Fruit fly (Drosophila melanogaster) whole organism, embryonic: Measurements from ENCODE around the gene CG42828.

Experiments used
- Adf1 ChIP-seq: fragments of 200-800 bp; sonication (Bioruptor generic); IDR thresholded peaks from 2 replicates; pipeline ENCODE4 v1.3.6; 2022; ENCODE audit warnings: missing biosample characterization, missing genetic modification characterization
- CG1024 ChIP-seq: fragments of 200-800 bp; sonication (Bioruptor generic); IDR thresholded peaks from 2 replicates; pipeline ENCODE4 v1.3.6; 2022; ENCODE audit warnings: missing biosample characterization, missing genetic modification characterization
- CG10321 ChIP-seq: fragments of 200-800 bp; sonication (Bioruptor generic); IDR thresholded peaks from 2 replicates; pipeline ENCODE4 v1.3.6; 2022; ENCODE audit warnings: missing biosample characterization, missing genetic modification characterization
- CG10462 ChIP-seq: fragments of 200-800 bp; sonication (Bioruptor generic); optimal IDR thresholded peaks from 2 replicates; lab custom pipeline; 2016; ENCODE audit warnings: missing biosample characterization, missing genetic modification characterization
- CG10565 ChIP-seq: fragments of 200-800 bp; sonication (Bioruptor generic); optimal IDR thresholded peaks from 3 replicates; lab custom pipeline; 2016; ENCODE audit warnings: missing biosample characterization, mild to moderate bottlenecking, missing genetic modification characterization
- CG12769 ChIP-seq: fragments of 200-800 bp; sonication (Bioruptor generic); optimal IDR thresholded peaks from 2 replicates; lab custom pipeline; 2019; ENCODE audit warnings: missing biosample characterization, mild to moderate bottlenecking, missing genetic modification characterization, moderate library complexity
- CG13775 ChIP-seq: fragments of 200-800 bp; sonication (Bioruptor generic); optimal IDR thresholded peaks from 3 replicates; lab custom pipeline; 2017; ENCODE audit warnings: missing biosample characterization, mild to moderate bottlenecking, missing genetic modification characterization
- CG14050 ChIP-seq: fragments of 200-800 bp; sonication (Bioruptor generic); IDR thresholded peaks from 3 replicates; pipeline ENCODE4 v1.3.6; 2022; ENCODE audit warnings: missing biosample characterization, missing genetic modification characterization
- CG15011 ChIP-seq: fragments of 200-800 bp; sonication (Bioruptor generic); optimal IDR thresholded peaks from 3 replicates; lab custom pipeline; 2018; ENCODE audit warnings: missing biosample characterization, mild to moderate bottlenecking, missing genetic modification characterization
- CG15479 ChIP-seq: fragments of 200-800 bp; sonication (Bioruptor generic); optimal IDR thresholded peaks from 3 replicates; lab custom pipeline; 2019; ENCODE audit warnings: missing biosample characterization, mild to moderate bottlenecking, missing genetic modification characterization, moderate library complexity
- CG1647 ChIP-seq: fragments of 200-800 bp; sonication (Bioruptor generic); optimal IDR thresholded peaks from 3 replicates; lab custom pipeline; 2016; ENCODE audit warnings: missing biosample characterization, missing genetic modification characterization
- CG17359 ChIP-seq: fragments of 200-800 bp; sonication (Bioruptor generic); optimal IDR thresholded peaks from 3 replicates; lab custom pipeline; 2018; ENCODE audit warnings: missing biosample characterization, mild to moderate bottlenecking, missing genetic modification characterization, moderate library complexity
- CG18011 ChIP-seq: fragments of 200-800 bp; sonication (Bioruptor generic); optimal IDR thresholded peaks from 2 replicates; lab custom pipeline; 2017; ENCODE audit warnings: missing biosample characterization, missing genetic modification characterization, mild to moderate bottlenecking, moderate library complexity, missing genotype
- CG30020 ChIP-seq: fragments of 200-800 bp; optimal IDR thresholded peaks from 2 replicates; lab custom pipeline; 2019; ENCODE audit warnings: missing biosample characterization, mild to moderate bottlenecking, missing genetic modification characterization, moderate library complexity
- CG3281 ChIP-seq: fragments of 200-800 bp; sonication (Bioruptor generic); optimal IDR thresholded peaks from 3 replicates; lab custom pipeline; 2017; ENCODE audit warnings: missing biosample characterization, mild to moderate bottlenecking, missing genetic modification characterization
- CG34422 ChIP-seq: fragments of 200-800 bp; sonication (Bioruptor generic); IDR thresholded peaks from 3 replicates; pipeline ENCODE4 v1.3.6; 2022; ENCODE audit warnings: missing biosample characterization, missing genetic modification characterization
- CG3838 ChIP-seq: fragments of 200-800 bp; sonication (Bioruptor generic); optimal IDR thresholded peaks from 3 replicates; lab custom pipeline; 2016; ENCODE audit warnings: missing biosample characterization, missing genetic modification characterization
- CG42726 ChIP-seq: fragments of 200-800 bp; sonication (Bioruptor generic); IDR thresholded peaks from 2 replicates; pipeline ENCODE4 v1.3.6; 2022; ENCODE audit warnings: missing biosample characterization, missing genetic modification characterization; ENCODE audit not compliant: partially characterized antibody
- CG4854 ChIP-seq: fragments of 200-800 bp; sonication (Bioruptor generic); optimal IDR thresholded peaks from 2 replicates; lab custom pipeline; 2016; ENCODE audit warnings: missing biosample characterization, missing genetic modification characterization, inconsistent platforms
- CG5953 ChIP-seq: fragments of 200-800 bp; sonication (Bioruptor generic); IDR thresholded peaks from 2 replicates; pipeline ENCODE4 v1.3.6; 2022; ENCODE audit warnings: missing biosample characterization, missing genetic modification characterization
- CG6854 ChIP-seq: fragments of 200-800 bp; sonication (Bioruptor generic); optimal IDR thresholded peaks from 3 replicates; lab custom pipeline; 2017; ENCODE audit warnings: missing biosample characterization, mild to moderate bottlenecking, missing genetic modification characterization
- CG7372 ChIP-seq: fragments of 200-800 bp; sonication (Bioruptor generic); IDR thresholded peaks from 2 replicates; pipeline ENCODE4 v1.3.6; 2022; ENCODE audit warnings: missing biosample characterization, missing genetic modification characterization
- CG8478 ChIP-seq: fragments of >200 bp; optimal IDR thresholded peaks from 2 replicates; lab custom pipeline; 2018
- CG8765 ChIP-seq: fragments of 200-800 bp; sonication (Bioruptor generic); IDR thresholded peaks from 2 replicates; pipeline ENCODE4 v1.3.6; 2022; ENCODE audit warnings: missing biosample characterization, missing genetic modification characterization
- CG9797 ChIP-seq: fragments of 200-800 bp; sonication (Bioruptor generic); optimal IDR thresholded peaks from 3 replicates; lab custom pipeline; 2018; ENCODE audit warnings: missing biosample characterization, mild to moderate bottlenecking, missing genetic modification characterization
- D19A ChIP-seq: fragments of 200-800 bp; optimal IDR thresholded peaks from 3 replicates; lab custom pipeline; 2019; ENCODE audit warnings: missing biosample characterization, mild to moderate bottlenecking, missing genetic modification characterization, moderate library complexity
- Dip3 ChIP-seq: fragments of 200-800 bp; sonication (Bioruptor generic); optimal IDR thresholded peaks from 3 replicates; lab custom pipeline; 2016; ENCODE audit warnings: missing biosample characterization, missing genetic modification characterization
- Fer3 ChIP-seq: fragments of 200-800 bp; sonication (Bioruptor generic); optimal IDR thresholded peaks from 2 replicates; lab custom pipeline; 2018; ENCODE audit warnings: missing biosample characterization, mild to moderate bottlenecking, missing genetic modification characterization, moderate library complexity
- Lhr ChIP-seq: fragments of 200-800 bp; sonication (Bioruptor generic); optimal IDR thresholded peaks from 3 replicates; lab custom pipeline; 2017; ENCODE audit warnings: mild to moderate bottlenecking, missing biosample characterization, missing genetic modification reagents, missing genetic modification characterization
- MESR4 ChIP-seq: fragments of 200-800 bp; sonication (Bioruptor generic); optimal IDR thresholded peaks from 2 replicates; lab custom pipeline; 2018; ENCODE audit warnings: missing biosample characterization, mild to moderate bottlenecking, missing genetic modification characterization, moderate library complexity
- Nf-YC ChIP-seq: fragments of 200-800 bp; optimal IDR thresholded peaks from 3 replicates; lab custom pipeline; 2019; ENCODE audit warnings: missing biosample characterization, mild to moderate bottlenecking, missing genetic modification characterization, moderate library complexity
- Scr ChIP-seq: fragments of 200-800 bp; sonication (Bioruptor generic); IDR thresholded peaks from 2 replicates; pipeline ENCODE4 v1.3.6; 2022; ENCODE audit warnings: missing biosample characterization, missing genetic modification characterization; ENCODE audit not compliant: partially characterized antibody
- Xrp1 ChIP-seq: fragments of 200-800 bp; sonication (Bioruptor generic); IDR thresholded peaks from 2 replicates; pipeline ENCODE4 v1.3.6; 2022; ENCODE audit warnings: missing biosample characterization, missing genetic modification characterization
- ap ChIP-seq: fragments of 200-800 bp; sonication (Bioruptor generic); IDR thresholded peaks from 2 replicates; pipeline ENCODE4 v1.3.6; 2022; ENCODE audit warnings: missing biosample characterization, missing genetic modification characterization
- az2 ChIP-seq: fragments of 200-800 bp; sonication (Bioruptor generic); optimal IDR thresholded peaks from 3 replicates; lab custom pipeline; 2016; ENCODE audit warnings: missing biosample characterization, missing genetic modification characterization
- corto ChIP-seq: fragments of 200-800 bp; sonication (Bioruptor generic); optimal IDR thresholded peaks from 2 replicates; lab custom pipeline; 2016; ENCODE audit warnings: missing biosample characterization, mild to moderate bottlenecking, missing genetic modification characterization, moderate library complexity
- croc ChIP-seq: fragments of 200-800 bp; sonication (Bioruptor generic); conservative IDR thresholded peaks from 3 replicates; pipeline ENCODE4 v1.3.6; 2022; ENCODE audit warnings: missing biosample characterization, missing genetic modification characterization
- disco-r ChIP-seq: fragments of 200-800 bp; sonication (Bioruptor generic); optimal IDR thresholded peaks from 2 replicates; lab custom pipeline; 2016; ENCODE audit warnings: missing biosample characterization, missing genetic modification characterization
- ems ChIP-seq: fragments of 200-800 bp; sonication (Bioruptor generic); optimal IDR thresholded peaks from 3 replicates; lab custom pipeline; 2016; ENCODE audit warnings: missing biosample characterization, missing genetic modification characterization
- eve ChIP-seq, 2 experiments: fragments of >200 bp; optimal IDR thresholded peaks; 2 replicates each; lab custom pipeline; 2017; ENCODE audit warnings: missing biosample characterization in 2 of 2, missing genetic modification characterization in 2 of 2
- ewg ChIP-seq: fragments of 200-800 bp; sonication (Bioruptor generic); optimal IDR thresholded peaks from 3 replicates; lab custom pipeline; 2017; ENCODE audit warnings: mild to moderate bottlenecking, missing biosample characterization, missing genetic modification reagents, missing genetic modification characterization
- fd3F ChIP-seq: fragments of 200-800 bp; sonication (Bioruptor generic); optimal IDR thresholded peaks from 2 replicates; lab custom pipeline; 2018; ENCODE audit warnings: missing biosample characterization, mild to moderate bottlenecking, missing genetic modification characterization, moderate library complexity
- gce ChIP-seq: fragments of 200-800 bp; sonication (Bioruptor generic); IDR thresholded peaks from 3 replicates; pipeline ENCODE4 v1.3.6; 2022; ENCODE audit warnings: missing biosample characterization, missing genetic modification characterization
- mld ChIP-seq: fragments of 200-800 bp; sonication (Bioruptor generic); IDR thresholded peaks from 3 replicates; pipeline ENCODE4 v1.3.6; 2022; ENCODE audit warnings: missing biosample characterization, missing genetic modification characterization; ENCODE audit not compliant: partially characterized antibody
- odd ChIP-seq: fragments of 200-800 bp; sonication (Bioruptor generic); optimal IDR thresholded peaks from 2 replicates; lab custom pipeline; 2017; ENCODE audit warnings: missing biosample characterization, mild to moderate bottlenecking, missing genetic modification characterization
- onecut ChIP-seq: fragments of 200-800 bp; sonication (Bioruptor generic); IDR thresholded peaks from 2 replicates; pipeline ENCODE4 v1.3.6; 2022; ENCODE audit warnings: missing biosample characterization, missing genetic modification characterization
- p53 ChIP-seq: fragments of 200-800 bp; sonication (Bioruptor generic); optimal IDR thresholded peaks from 2 replicates; lab custom pipeline; 2016; ENCODE audit warnings: missing biosample characterization, missing genetic modification characterization
- sisA ChIP-seq: fragments of 200-800 bp; sonication (Bioruptor generic); IDR thresholded peaks from 2 replicates; pipeline ENCODE4 v1.3.6; 2022; ENCODE audit warnings: missing biosample characterization, missing genetic modification characterization
- tio ChIP-seq: fragments of 200-800 bp; sonication (Bioruptor generic); optimal IDR thresholded peaks from 2 replicates; lab custom pipeline; 2017; ENCODE audit warnings: missing biosample characterization, missing genetic modification characterization, inconsistent platforms
- tna ChIP-seq: fragments of 200-800 bp; sonication (Bioruptor generic); IDR thresholded peaks from 2 replicates; pipeline ENCODE4 v1.3.6; 2022; ENCODE audit warnings: missing biosample characterization, missing genetic modification characterization; ENCODE audit not compliant: partially characterized antibody

The CG42828 gene

dm6 chr3R:23347432-23348305, 25.8 kb upstream of the CG42828 start, which contains the start of gene PolE1 (continued):
- no peak for TF ChIP-seq onecut (GFP tag; lab: Robert Waterston, UW)
- TF ChIP-seq Scr (GFP tag; lab: Robert Waterston, UW) = no peak
- TF ChIP-seq CG14050 = no peak
- no peak for TF ChIP-seq CG10462 (GFP tag; lab: Kevin White, UChicago)
- TF ChIP-seq eve (GFP tag; optimal IDR thresholded peaks at IDR 0.05; lab: Kevin White, UChicago) = no peak
- no peak for TF ChIP-seq CG10321 (GFP tag; lab: Robert Waterston, UW)
- no peak for TF ChIP-seq CG17359 (tag; lab: Kevin White, UChicago)
- no peak for TF ChIP-seq p53 (GFP tag; lab: Kevin White, UChicago)
- TF ChIP-seq mld (GFP tag; lab: Robert Waterston, UW) = no peak
- TF ChIP-seq Fer3 (tag; lab: Kevin White, UChicago) = no peak
- no peak for TF ChIP-seq CG18011 (GFP tag; lab: Kevin White, UChicago)
- no peak for TF ChIP-seq CG3838
- no peak for TF ChIP-seq odd (GFP tag; lab: Kevin White, UChicago)
- peak; percentile 32 for TF ChIP-seq Lhr (GFP tag; lab: Kevin White, UChicago)
- TF ChIP-seq CG8478 = no peak
- no peak for TF ChIP-seq CG3281 (GFP tag; lab: Kevin White, UChicago)
- no peak for TF ChIP-seq CG1024
- no peak for TF ChIP-seq CG42726 (GFP tag; lab: Robert Waterston, UW)
- TF ChIP-seq CG5953 (GFP tag; lab: Robert Waterston, UW) = no peak
- no peak for TF ChIP-seq Adf1 (GFP tag; lab: Robert Waterston, UW)
- TF ChIP-seq fd3F (GFP tag; lab: Kevin White, UChicago) = no peak
- TF ChIP-seq CG13775 = no peak
- no peak for TF ChIP-seq corto (GFP tag; lab: Kevin White, UChicago)
- TF ChIP-seq CG4854 (GFP tag; lab: Kevin White, UChicago) = peak; percentile 21
- no peak for TF ChIP-seq CG30020 (tag; lab: Kevin White, UChicago)
- TF ChIP-seq tna (GFP tag; lab: Robert Waterston, UW) = no peak
- no peak for TF ChIP-seq MESR4 (GFP tag; lab: Kevin White, UChicago)
- peak; percentile 39 for TF ChIP-seq ems
- no peak for TF ChIP-seq D19A (tag; lab: Kevin White, UChicago)
- no peak for TF ChIP-seq CG15011 (GFP tag; lab: Kevin White, UChicago)
- no peak for TF ChIP-seq disco-r (GFP tag; lab: Kevin White, UChicago)
- TF ChIP-seq CG7372 (GFP tag; lab: Robert Waterston, UW) = no peak
- TF ChIP-seq CG6854 (GFP tag; lab: Kevin White, UChicago) = no peak
- TF ChIP-seq croc (GFP tag; lab: Robert Waterston, UW) = no peak
- 0 out of 2 replicates have a peak, but pooled peaks have one; percentile 5 for TF ChIP-seq Xrp1 (GFP tag; lab: Robert Waterston, UW)
- TF ChIP-seq CG12769 (tag; lab: Kevin White, UChicago) = no peak
- TF ChIP-seq CG1647 = no peak
- no peak for TF ChIP-seq CG8765 (GFP tag; lab: Robert Waterston, UW)
- no peak for TF ChIP-seq tio
- no peak for TF ChIP-seq gce (GFP tag; lab: Robert Waterston, UW)
- TF ChIP-seq CG10565 (GFP tag; lab: Kevin White, UChicago) = no peak
- TF ChIP-seq CG34422 (GFP tag; lab: Robert Waterston, UW) = no peak; the same call in 2 of the 3 replicates
- peak; percentile 20 for TF ChIP-seq ewg (GFP tag; lab: Kevin White, UChicago)
- TF ChIP-seq ap (GFP tag; lab: Robert Waterston, UW) = no peak
- TF ChIP-seq az2 (GFP tag; lab: Kevin White, UChicago) = no peak
- TF ChIP-seq Dip3 (GFP tag; lab: Kevin White, UChicago) = no peak
- no peak for TF ChIP-seq Nf-YC (tag; lab: Kevin White, UChicago)
- TF ChIP-seq sisA (GFP tag; lab: Robert Waterston, UW) = no peak
- TF ChIP-seq CG9797 (GFP tag; lab: Kevin White, UChicago) = peak; percentile 75
- no peak for TF ChIP-seq CG15479
